Comparison of ENCODE assay signal across 1 worm cellular context in the genomic region with DNA sequence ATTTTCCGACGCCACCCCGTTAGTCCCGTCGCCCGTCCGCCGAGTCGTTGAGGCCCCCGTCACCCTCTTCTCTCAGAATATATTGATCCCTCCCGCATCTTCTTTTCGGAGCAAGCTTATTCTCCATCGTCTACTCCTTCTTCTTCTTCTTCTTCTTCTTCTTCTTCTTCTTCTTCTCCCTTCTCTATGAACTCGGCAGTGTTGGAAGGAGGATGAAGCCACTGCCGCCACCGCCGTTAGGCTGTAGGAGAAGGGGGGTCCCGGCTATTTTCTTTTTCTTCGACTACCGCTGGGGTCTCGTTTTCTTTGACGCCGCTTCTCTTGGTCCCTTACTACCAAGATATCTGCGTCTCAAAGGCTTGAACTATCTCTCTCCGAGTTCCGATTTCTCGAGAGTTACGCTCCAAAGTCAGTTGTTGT.
TF ChIP-seq lines count a peak whose summit lies in the region.

No protein-coding gene starts in this region.

TF ChIP-seq in whole organism, L4 larva, 104 proteins besides CTCF, POLR2A, EP300 and RAD21 (continued from another document):
- no peak for TF ChIP-seq mdt-29 (GFP tag; IDR thresholded peaks at IDR 0.05; lab: Robert Waterston, UW)
- no peak for TF ChIP-seq nhr-77 (tag; optimal IDR thresholded peaks at IDR 0.05; lab: Kevin White, UChicago)
- TF ChIP-seq spr-3 (GFP tag; optimal IDR thresholded peaks at IDR 0.05; lab: Kevin White, UChicago), result no peak
- TF ChIP-seq F10B5.3 (tag; optimal IDR thresholded peaks at IDR 0.05; lab: Kevin White, UChicago), result no peak
- no peak for TF ChIP-seq madf-9 (GFP tag; conservative IDR thresholded peaks at IDR 0.05; lab: Robert Waterston, UW)
- no peak for TF ChIP-seq nhr-76 (tag; optimal IDR thresholded peaks at IDR 0.05; lab: Kevin White, UChicago)
- no peak for TF ChIP-seq zfp-3 (GFP tag; conservative IDR thresholded peaks at IDR 0.05; lab: Robert Waterston, UW)
- no peak for TF ChIP-seq lin-1 (GFP tag; IDR thresholded peaks at IDR 0.05; lab: Robert Waterston, UW)
- TF ChIP-seq nhr-6 (tag; optimal IDR thresholded peaks at IDR 0.05; lab: Kevin White, UChicago), result no peak
- no peak for TF ChIP-seq tra-1 (GFP tag; IDR thresholded peaks at IDR 0.05; lab: Robert Waterston, UW)
- no peak for TF ChIP-seq R02D3.7 (tag; optimal IDR thresholded peaks at IDR 0.05; lab: Kevin White, UChicago)
- no peak for TF ChIP-seq Y105C5A.15 (GFP tag; IDR thresholded peaks at IDR 0.05; lab: Robert Waterston, UW)
- TF ChIP-seq snpc-4 (tag; optimal IDR thresholded peaks at IDR 0.05; lab: Kevin White, UChicago), result no peak
- TF ChIP-seq aly-2 (tag; optimal IDR thresholded peaks at IDR 0.05; lab: Kevin White, UChicago), result no peak
- TF ChIP-seq F49E8.2 (tag; optimal IDR thresholded peaks at IDR 0.05; lab: Kevin White, UChicago; ENCODE audit: borderline replicate concordance), result no peak
- peak; percentile 66 for TF ChIP-seq egl-43 (GFP tag; IDR thresholded peaks at IDR 0.05; lab: Robert Waterston, UW)
- TF ChIP-seq zag-1 (tag; optimal IDR thresholded peaks at IDR 0.05; lab: Kevin White, UChicago), result no peak
- peak in 1 of 2 experiments; percentile 23 for TF ChIP-seq lsy-2 (tag; optimal IDR thresholded peaks at IDR 0.05; lab: Kevin White, UChicago)
- no peak for TF ChIP-seq lim-7 (GFP tag; IDR thresholded peaks at IDR 0.05; lab: Robert Waterston, UW)
- TF ChIP-seq dmd-6 (GFP tag; IDR thresholded peaks at IDR 0.05; lab: Robert Waterston, UW), result no peak
- TF ChIP-seq pha-4 (GFP tag; IDR thresholded peaks at IDR 0.05; lab: Robert Waterston, UW), result peak; percentile 14; the same call in 1 of the 2 replicates
- TF ChIP-seq pha-4 (tag; optimal IDR thresholded peaks at IDR 0.05; lab: Kevin White, UChicago), result no peak
- TF ChIP-seq unc-39 (tag; optimal IDR thresholded peaks at IDR 0.05; lab: Kevin White, UChicago), result no peak
- TF ChIP-seq ceh-28 (tag; optimal IDR thresholded peaks at IDR 0.05; lab: Kevin White, UChicago), result no peak
- TF ChIP-seq saeg-2 (GFP tag; IDR thresholded peaks at IDR 0.05; lab: Robert Waterston, UW), result no peak
- no peak for TF ChIP-seq unc-130 (GFP tag; optimal IDR thresholded peaks at IDR 0.05; lab: Kevin White, UChicago)
- peak; percentile 82 for TF ChIP-seq set-16 (GFP tag; IDR thresholded peaks at IDR 0.05; lab: Robert Waterston, UW)
- TF ChIP-seq snpc-1.2 (GFP tag; IDR thresholded peaks at IDR 0.05; lab: Robert Waterston, UW), result no peak
- TF ChIP-seq php-3 (GFP tag; IDR thresholded peaks at IDR 0.05; lab: Robert Waterston, UW), result no peak
- no peak for TF ChIP-seq lin-13 (GFP tag; optimal IDR thresholded peaks at IDR 0.05; lab: Kevin White, UChicago)
- TF ChIP-seq lir-3 (tag; optimal IDR thresholded peaks at IDR 0.05; lab: Kevin White, UChicago), result no peak
- no peak for TF ChIP-seq dve-1 (tag; optimal IDR thresholded peaks at IDR 0.05; lab: Kevin White, UChicago; ENCODE audit: insufficient read depth)
- peak in 1 of 2 experiments; percentile 5 for TF ChIP-seq mdl-1 (tag; optimal IDR thresholded peaks at IDR 0.05; lab: Kevin White, UChicago)
- TF ChIP-seq dmd-9 (GFP tag; IDR thresholded peaks at IDR 0.05; lab: Robert Waterston, UW), result no peak
- no peak for TF ChIP-seq ceh-32 (tag; optimal IDR thresholded peaks at IDR 0.05; lab: Kevin White, UChicago; ENCODE audit: poor library complexity)
- TF ChIP-seq mes-2 (tag; optimal IDR thresholded peaks at IDR 0.05; lab: Kevin White, UChicago; ENCODE audit: poor library complexity, severe bottlenecking), result no peak
- TF ChIP-seq spr-1 (tag; optimal IDR thresholded peaks at IDR 0.05; lab: Kevin White, UChicago), result no peak
